Fruit fly (Drosophila melanogaster): ENCODE measurements around the gene CG11404.

CG11404 gene

DNA sequence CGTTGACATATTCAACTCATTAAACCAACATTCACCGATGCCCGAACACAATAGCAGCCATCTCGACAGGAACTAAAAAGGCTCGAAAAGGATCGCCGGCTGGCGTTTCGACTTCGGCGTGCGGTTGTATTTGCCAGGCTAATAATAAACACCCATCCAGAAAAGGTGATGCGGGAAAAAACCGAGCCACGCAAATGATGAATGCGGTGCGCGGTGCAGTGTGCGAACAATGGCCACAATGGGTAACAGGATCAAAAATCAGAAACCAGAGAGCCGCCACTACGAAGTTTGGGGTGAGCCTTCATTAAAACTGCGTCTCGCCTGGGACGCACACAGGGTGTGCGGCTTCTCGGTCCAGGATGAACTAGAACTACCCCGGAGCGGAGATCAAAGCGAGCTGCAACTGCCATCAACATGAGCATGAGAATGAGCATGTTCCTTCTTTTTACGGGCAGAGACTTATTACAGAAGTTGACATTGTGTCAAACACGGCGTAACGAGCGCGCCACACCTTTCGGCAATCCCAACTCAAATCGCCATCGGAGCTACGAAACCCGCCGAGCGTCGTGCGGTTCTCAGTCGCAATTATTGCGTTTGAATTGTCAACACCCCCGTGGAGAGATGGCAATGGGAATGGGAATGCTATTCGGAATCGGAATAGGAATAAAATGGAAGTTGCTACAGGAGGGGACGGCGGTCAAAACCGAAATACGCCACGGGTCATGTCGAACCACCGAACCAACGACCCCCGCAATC is 39.8 kb downstream of the CG11404 start:
- TF ChIP-seq Lpt (GFP tag; optimal IDR thresholded peaks at IDR 0.05) (no peak), CG11902 (GFP tag; optimal IDR thresholded peaks at IDR 0.05) (no peak), Sox15 (GFP tag; optimal IDR thresholded peaks at IDR 0.05) (no peak), CG1621 (tag; optimal IDR thresholded peaks at IDR 0.05) (no peak), eg (GFP tag; IDR thresholded peaks at IDR 0.05) (no peak)

DNA sequence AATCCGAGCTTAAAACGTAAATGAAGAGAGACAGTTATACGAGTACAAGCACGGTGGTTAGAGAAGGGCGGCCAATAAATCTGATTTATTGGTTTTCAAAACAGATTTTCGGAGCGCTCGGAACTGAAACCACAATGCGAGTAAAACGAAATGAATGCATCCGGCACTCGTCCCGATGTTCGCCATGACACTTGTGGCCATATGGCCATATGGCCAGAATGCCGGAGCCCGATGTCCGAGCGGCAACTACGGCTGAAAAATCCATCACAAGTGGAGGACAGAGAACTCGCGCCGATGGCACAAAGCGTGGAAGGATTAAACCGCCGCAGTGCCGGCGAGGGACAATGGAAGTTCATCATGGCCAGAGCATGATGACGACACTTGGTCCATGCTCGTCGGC is 40.9 kb downstream of the CG11404 start:
- TF ChIP-seq Sox15 (GFP tag; optimal IDR thresholded peaks at IDR 0.05): no peak
- TF ChIP-seq CG6854 (GFP tag; optimal IDR thresholded peaks at IDR 0.05): no peak
- TF ChIP-seq CG9139 (GFP tag; optimal IDR thresholded peaks at IDR 0.05): no peak

All from whole organism, prepupa.